Fruit fly (Drosophila melanogaster): ENCODE data around the gene sgl.

Gene sgl

dm6 chr3L:6963792-6964487 lies 618 bp downstream of the sgl start (continued):
- TF ChIP-seq CTCF (GFP tag; optimal IDR thresholded peaks at IDR 0.05) (no peak), CG12104 (GFP tag; optimal IDR thresholded peaks at IDR 0.05) (peak; percentile 73), dmrt11E (tag; optimal IDR thresholded peaks at IDR 0.05) (peak; percentile 85), CG3847 (GFP tag; IDR thresholded peaks at IDR 0.05) (peak; percentile 77), Lhr (GFP tag; optimal IDR thresholded peaks at IDR 0.05) (peak; percentile 63), Bteb2 (GFP tag; optimal IDR thresholded peaks at IDR 0.05) (peak; percentile 75), D19B (GFP tag; optimal IDR thresholded peaks at IDR 0.05) (peak; percentile 6), Xbp1 (GFP tag; optimal IDR thresholded peaks at IDR 0.05) (peak; percentile 85), ab (GFP tag; optimal IDR thresholded peaks at IDR 0.05) (peak; percentile 44), al (GFP tag; IDR thresholded peaks at IDR 0.05) (peak; percentile 40; the same call in 1 of the 2 replicates), Sry-β (GFP tag; optimal IDR thresholded peaks at IDR 0.05) (peak; percentile 34), grau (tag; optimal IDR thresholded peaks at IDR 0.05) (peak; percentile 86), pfk (GFP tag; optimal IDR thresholded peaks at IDR 0.05) (no peak), schlank (tag; optimal IDR thresholded peaks at IDR 0.05) (peak; percentile 27), usp (GFP tag; optimal IDR thresholded peaks at IDR 0.05) (no peak), CG12236 (GFP tag; optimal IDR thresholded peaks at IDR 0.05) (peak; percentile 82), Hmx (GFP tag; optimal IDR thresholded peaks at IDR 0.05) (peak; percentile 43), CG1024 (GFP tag; IDR thresholded peaks at IDR 0.05) (0 out of 2 replicates have a peak, but pooled peaks have one; percentile 48), yki (optimal IDR thresholded peaks at IDR 0.05) (no peak), Rfx (GFP tag; IDR thresholded peaks at IDR 0.05) (peak; percentile 78), CG3281 (GFP tag; optimal IDR thresholded peaks at IDR 0.05) (peak; percentile 73), sim (GFP tag; IDR thresholded peaks at IDR 0.05) (peak; percentile 27; the same call in 1 of the 2 replicates), Lpt (GFP tag; optimal IDR thresholded peaks at IDR 0.05) (no peak), CG14050 (GFP tag; IDR thresholded peaks at IDR 0.05) (peak; percentile 66; the same call in 2 of the 3 replicates), CG7987 (GFP tag; optimal IDR thresholded peaks at IDR 0.05) (peak; percentile 14), CG2199 (GFP tag; IDR thresholded peaks at IDR 0.05) (peak; percentile 78; the same call in 1 of the 3 replicates), vnd (GFP tag; IDR thresholded peaks at IDR 0.05; ENCODE audit: partially characterized antibody) (no peak), CG18599 (GFP tag; optimal IDR thresholded peaks at IDR 0.05) (peak; percentile 87), disco-r (GFP tag; optimal IDR thresholded peaks at IDR 0.05) (peak; percentile 1), CG6689 (GFP tag; IDR thresholded peaks at IDR 0.05) (peak; percentile 81), CG34376 (GFP tag; optimal IDR thresholded peaks at IDR 0.05) (no peak), tup (GFP tag; optimal IDR thresholded peaks at IDR 0.05) (peak; percentile 19), zfh2 (GFP tag; optimal IDR thresholded peaks at IDR 0.05) (peak; percentile 60), unc-4 (GFP tag; IDR thresholded peaks at IDR 0.05; ENCODE audit: partially characterized antibody) (no peak), Dref (GFP tag; IDR thresholded peaks at IDR 0.05) (no peak), chif (GFP tag; optimal IDR thresholded peaks at IDR 0.05) (peak; percentile 84 to 86), chinmo (GFP tag; IDR thresholded peaks at IDR 0.05; ENCODE audit: partially characterized antibody) (no peak), Dek (tag; optimal IDR thresholded peaks at IDR 0.05) (peak; percentile 71), bigmax (GFP tag; optimal IDR thresholded peaks at IDR 0.05) (no peak), odd (GFP tag; optimal IDR thresholded peaks at IDR 0.05) (peak; percentile 75), Fer3 (tag; optimal IDR thresholded peaks at IDR 0.05) (peak; percentile 80), CG4617 (GFP tag; optimal IDR thresholded peaks at IDR 0.05; ENCODE audit: borderline replicate concordance) (peak; percentile 11), CG14860 (GFP tag; IDR thresholded peaks at IDR 0.05; ENCODE audit: partially characterized antibody) (no peak), Poxn (GFP tag; IDR thresholded peaks at IDR 0.05) (no peak), jigr1 (GFP tag; IDR thresholded peaks at IDR 0.05) (peak; percentile 10; the same call in 1 of the 3 replicates), sug (tag; optimal IDR thresholded peaks at IDR 0.05) (no peak), CG7357 (GFP tag; IDR thresholded peaks at IDR 0.05) (peak; percentile 75; the same call in 2 of the 3 replicates), CG16863 (GFP tag; optimal IDR thresholded peaks at IDR 0.05) (peak; percentile 80), lmd (GFP tag; IDR thresholded peaks at IDR 0.05) (peak; percentile 81), aop (GFP tag; IDR thresholded peaks at IDR 0.05) (0 out of 2 replicates have a peak, but pooled peaks have one; percentile 2)

Measured in whole organism, embryonic.